Fruit fly (Drosophila melanogaster): ENCODE measurements around the gene Gcna.

The Gcna gene

DNA sequence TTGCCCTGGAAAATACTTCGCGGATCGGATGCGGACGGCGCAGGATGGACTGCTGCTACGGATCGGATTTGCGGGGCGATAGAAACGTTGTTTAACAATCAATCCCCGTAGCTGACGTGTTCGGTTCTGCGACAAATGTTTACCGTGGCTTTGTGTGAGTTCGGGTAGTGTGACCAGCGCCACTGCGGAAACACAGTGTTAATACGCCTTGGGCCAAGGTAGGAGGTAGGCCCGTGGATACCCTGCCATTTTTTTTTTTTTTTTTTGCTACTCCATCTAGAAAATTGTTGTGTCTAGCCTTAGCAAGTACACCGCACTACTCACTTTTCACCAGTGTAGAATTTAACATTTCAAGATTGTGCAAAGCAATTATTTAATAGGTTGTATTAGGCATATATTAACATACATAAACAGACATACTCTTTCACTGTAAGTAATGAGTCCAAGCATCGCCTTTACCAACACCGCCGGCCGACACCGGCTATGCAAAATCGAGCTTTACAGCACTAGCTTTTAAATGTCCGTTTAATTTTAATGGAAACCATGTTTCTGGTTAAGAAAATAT, 3.9 kb downstream of the Gcna start, which contains the start of gene deltaCOP (continued):
- TF ChIP-seq Blimp-1 (GFP tag; optimal IDR thresholded peaks at IDR 0.05) (no peak), Eip75B (GFP tag; optimal IDR thresholded peaks at IDR 0.05) (peak; percentile 89), CG11902 (GFP tag; optimal IDR thresholded peaks at IDR 0.05) (no peak), CG32006 (GFP tag; optimal IDR thresholded peaks at IDR 0.05) (peak; percentile 87), CG4318 (GFP tag; optimal IDR thresholded peaks at IDR 0.05) (no peak), CG6808 (GFP tag; optimal IDR thresholded peaks at IDR 0.05) (no peak), dac (GFP tag; optimal IDR thresholded peaks at IDR 0.05) (no peak), dsx (GFP tag; optimal IDR thresholded peaks at IDR 0.05; ENCODE audit: poor library complexity, severe bottlenecking) (peak; percentile 59), Hr38 (GFP tag; optimal IDR thresholded peaks at IDR 0.05) (peak; percentile 23), achi (GFP tag; optimal IDR thresholded peaks at IDR 0.05) (peak; percentile 84), salr (GFP tag; optimal IDR thresholded peaks at IDR 0.05) (no peak), fd85E (GFP tag; optimal IDR thresholded peaks at IDR 0.05) (no peak), CG16779 (tag; optimal IDR thresholded peaks at IDR 0.05) (no peak), net (GFP tag; optimal IDR thresholded peaks at IDR 0.05) (peak; percentile 81), Ets96B (tag; optimal IDR thresholded peaks at IDR 0.05) (peak; percentile 72), Eip93F (GFP tag; optimal IDR thresholded peaks at IDR 0.05) (no peak), Ets21C (GFP tag; optimal IDR thresholded peaks at IDR 0.05) (peak; percentile 89), Gug (GFP tag; IDR thresholded peaks at IDR 0.05) (peak; percentile 77), topi (GFP tag; optimal IDR thresholded peaks at IDR 0.05) (peak; percentile 90), eg (GFP tag; IDR thresholded peaks at IDR 0.05) (peak; percentile 72; the same call in 2 of the 3 replicates), CG3032 (tag; optimal IDR thresholded peaks at IDR 0.05) (peak; percentile 76), CG3919 (GFP tag; optimal IDR thresholded peaks at IDR 0.05) (peak; percentile 87), CG1621 (tag; optimal IDR thresholded peaks at IDR 0.05) (peak; percentile 47), Hr4 (GFP tag; optimal IDR thresholded peaks at IDR 0.05) (no peak), Smox (GFP tag; optimal IDR thresholded peaks at IDR 0.05) (no peak), CG6792 (GFP tag; optimal IDR thresholded peaks at IDR 0.05) (peak; percentile 88), CG6854 (GFP tag; optimal IDR thresholded peaks at IDR 0.05) (peak; percentile 16), esn (GFP tag; optimal IDR thresholded peaks at IDR 0.05) (peak; percentile 92)

DNA sequence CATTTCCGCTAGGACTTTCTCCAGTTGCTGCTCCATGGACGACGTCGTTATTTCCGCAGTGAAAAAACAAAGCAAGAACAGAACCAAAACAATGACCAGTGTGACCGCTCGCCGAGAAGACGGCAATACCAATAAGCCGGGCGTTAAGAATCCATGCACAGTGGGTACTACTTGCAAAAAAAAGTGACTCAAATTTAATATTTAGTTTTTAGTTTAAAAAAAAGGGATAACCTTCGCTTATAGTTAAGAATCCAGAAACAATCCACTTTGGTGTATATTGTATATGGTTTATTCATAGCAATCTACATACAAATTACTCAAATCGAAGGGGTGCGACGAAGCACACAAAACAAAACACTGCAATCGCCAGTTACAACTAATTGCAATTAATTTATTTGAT, 6.8 kb downstream of the Gcna start, which contains the start of gene Lamtor5:
Gene Lamtor5, minus strand, starts transcription at position 105 of the 400 bp plus-strand sequence.
- TF ChIP-seq Hr39 (GFP tag; optimal IDR thresholded peaks at IDR 0.05) (peak; percentile 51), spab (GFP tag; optimal IDR thresholded peaks at IDR 0.05) (no peak), pdm3 (GFP tag; optimal IDR thresholded peaks at IDR 0.05) (peak; percentile 40), net (GFP tag; optimal IDR thresholded peaks at IDR 0.05) (peak; percentile 44), OdsH (GFP tag; optimal IDR thresholded peaks at IDR 0.05) (peak; percentile 34), Lpt (GFP tag; optimal IDR thresholded peaks at IDR 0.05) (no peak), Gug (GFP tag; IDR thresholded peaks at IDR 0.05) (no peak), CG8319 (GFP tag; optimal IDR thresholded peaks at IDR 0.05) (no peak), lz (GFP tag; optimal IDR thresholded peaks at IDR 0.05) (peak; percentile 63), acj6 (GFP tag; optimal IDR thresholded peaks at IDR 0.05) (peak; percentile 49), CG7368 (GFP tag; optimal IDR thresholded peaks at IDR 0.05) (peak; percentile 52), CG11294 (GFP tag; IDR thresholded peaks at IDR 0.05) (no peak), CG3919 (GFP tag; optimal IDR thresholded peaks at IDR 0.05) (peak; percentile 38), Eip75B (GFP tag; optimal IDR thresholded peaks at IDR 0.05) (peak; percentile 64), Eip93F (GFP tag; optimal IDR thresholded peaks at IDR 0.05) (no peak), CG6792 (GFP tag; optimal IDR thresholded peaks at IDR 0.05) (peak; percentile 24), dac (GFP tag; optimal IDR thresholded peaks at IDR 0.05) (no peak), eg (GFP tag; IDR thresholded peaks at IDR 0.05) (peak; percentile 42; the same call in 1 of the 3 replicates), CG1621 (tag; optimal IDR thresholded peaks at IDR 0.05) (no peak), CG6854 (GFP tag; optimal IDR thresholded peaks at IDR 0.05) (no peak), Sox14 (GFP tag; optimal IDR thresholded peaks at IDR 0.05) (peak; percentile 82), salr (GFP tag; optimal IDR thresholded peaks at IDR 0.05) (no peak), CG4318 (GFP tag; optimal IDR thresholded peaks at IDR 0.05) (no peak), CG11762 (GFP tag; optimal IDR thresholded peaks at IDR 0.05; ENCODE audit: insufficient read depth) (no peak), fkh (GFP tag; optimal IDR thresholded peaks at IDR 0.05) (no peak), Met (GFP tag; optimal IDR thresholded peaks at IDR 0.05) (peak; percentile 54), Ets96B (tag; optimal IDR thresholded peaks at IDR 0.05) (peak; percentile 36), Smox (GFP tag; optimal IDR thresholded peaks at IDR 0.05) (peak; percentile 51), Blimp-1 (GFP tag; optimal IDR thresholded peaks at IDR 0.05) (peak; percentile 10), fd59A (GFP tag; optimal IDR thresholded peaks at IDR 0.05) (peak; percentile 10), CG6163 (GFP tag; IDR thresholded peaks at IDR 0.05) (peak; percentile 63), Hr38 (GFP tag; optimal IDR thresholded peaks at IDR 0.05) (no peak), CG6808 (GFP tag; optimal IDR thresholded peaks at IDR 0.05) (peak; percentile 7), CG3032 (tag; optimal IDR thresholded peaks at IDR 0.05) (peak; percentile 37), svp (GFP tag) (peak; percentile 83), Sox15 (GFP tag; optimal IDR thresholded peaks at IDR 0.05) (no peak), CG6276 (GFP tag; optimal IDR thresholded peaks at IDR 0.05) (no peak), dsx (GFP tag; optimal IDR thresholded peaks at IDR 0.05; ENCODE audit: poor library complexity, severe bottlenecking) (peak; percentile 23)

Measured in whole organism, prepupa.